Fruit fly (Drosophila melanogaster): ENCODE data around the gene Pus1.

Pus1 gene

DNA sequence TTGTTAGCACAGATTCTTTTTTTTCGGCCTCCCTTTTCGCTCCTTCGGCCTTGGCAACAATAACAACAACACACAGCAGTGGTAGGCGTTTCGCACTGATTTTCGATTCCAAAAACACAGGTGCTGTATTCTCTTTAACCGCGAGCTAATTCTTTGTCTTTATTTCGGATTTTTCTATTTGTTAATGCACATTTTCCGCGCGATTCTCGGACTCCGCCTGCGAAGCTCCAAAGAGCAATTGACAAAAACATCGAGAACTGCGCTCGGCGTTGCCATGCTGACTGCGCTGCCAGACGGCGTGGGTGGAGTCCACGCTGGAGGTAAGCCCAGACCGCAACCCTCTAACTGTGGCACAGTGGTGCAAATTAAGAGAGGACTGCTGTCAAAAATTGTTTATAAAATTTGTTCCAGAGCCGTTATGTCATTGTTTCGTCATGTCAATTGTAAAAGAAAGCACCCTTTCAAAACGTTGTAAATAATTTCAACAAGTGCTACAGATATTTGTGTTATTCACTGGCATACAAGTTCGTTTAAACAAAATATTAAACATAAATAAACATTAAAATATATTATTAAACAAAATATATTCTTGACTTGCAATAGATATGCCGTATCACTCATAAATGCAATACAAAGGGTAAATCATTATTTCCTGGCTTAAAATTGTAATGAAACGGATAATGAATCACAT is 34.9 kb downstream of the Pus1 start, which contains the start of the genes DPCoAC and CG5180 (continued):
- TF ChIP-seq D (optimal IDR thresholded peaks at IDR 0.05) (peak; percentile 0), D (GFP tag; optimal IDR thresholded peaks at IDR 0.05) (peak; percentile 40), CG30431 (GFP tag; optimal IDR thresholded peaks at IDR 0.05) (peak; percentile 53), CG2712 (tag; optimal IDR thresholded peaks at IDR 0.05) (peak; percentile 43), HLH4C (GFP tag; IDR thresholded peaks at IDR 0.05; ENCODE audit: partially characterized antibody) (no peak), Sin3A (optimal IDR thresholded peaks at IDR 0.05) (peak; percentile 44), Mad (GFP tag; optimal IDR thresholded peaks at IDR 0.05) (peak; percentile 60), zen (tag; optimal IDR thresholded peaks at IDR 0.05) (peak; percentile 65), bsh (GFP tag; optimal IDR thresholded peaks at IDR 0.05) (peak in 1 of 2 experiments; percentile 35), Oli (tag; optimal IDR thresholded peaks at IDR 0.05) (peak; percentile 46), maf-S (GFP tag; optimal IDR thresholded peaks at IDR 0.05) (peak; percentile 62), CG17186 (GFP tag; optimal IDR thresholded peaks at IDR 0.05) (peak; percentile 71), ssp (GFP tag; IDR thresholded peaks at IDR 0.05) (peak; percentile 51), CG1024 (GFP tag; IDR thresholded peaks at IDR 0.05) (peak; percentile 58; the same call in 1 of the 2 replicates), Ravus (GFP tag; IDR thresholded peaks at IDR 0.05) (0 out of 2 replicates have a peak, but pooled peaks have one; percentile 19), CG3065 (GFP tag; optimal IDR thresholded peaks at IDR 0.05) (peak; percentile 35), salm (tag; optimal IDR thresholded peaks at IDR 0.05) (no peak), chn (GFP tag; optimal IDR thresholded peaks at IDR 0.05) (peak; percentile 74), CG9215 (GFP tag; IDR thresholded peaks at IDR 0.05) (peak; percentile 4; the same call in 1 of the 2 replicates), Fer1 (GFP tag; optimal IDR thresholded peaks at IDR 0.05) (peak; percentile 9), scrt (GFP tag; optimal IDR thresholded peaks at IDR 0.05) (peak; percentile 47), da (GFP tag; optimal IDR thresholded peaks at IDR 0.05) (no peak), pros (GFP tag; optimal IDR thresholded peaks at IDR 0.05) (no peak), kah (GFP tag; optimal IDR thresholded peaks at IDR 0.05) (no peak), knrl (GFP tag; IDR thresholded peaks at IDR 0.05; ENCODE audit: partially characterized antibody) (peak; percentile 48), crp (GFP tag; optimal IDR thresholded peaks at IDR 0.05) (peak in 1 of 2 experiments; percentile 36), Spps (tag; optimal IDR thresholded peaks at IDR 0.05) (no peak), fd64A (GFP tag; optimal IDR thresholded peaks at IDR 0.05) (no peak), ewg (GFP tag; optimal IDR thresholded peaks at IDR 0.05) (peak; percentile 45), sens (GFP tag) (peak; percentile 78), CG4707 (GFP tag; optimal IDR thresholded peaks at IDR 0.05) (peak; percentile 60), CG10462 (GFP tag; optimal IDR thresholded peaks at IDR 0.05) (no peak), Neu2 (GFP tag; optimal IDR thresholded peaks at IDR 0.05; ENCODE audit: borderline replicate concordance) (no peak), cwo (GFP tag; optimal IDR thresholded peaks at IDR 0.05) (peak; percentile 13), CG6254 (GFP tag; optimal IDR thresholded peaks at IDR 0.05) (peak; percentile 12), caup (GFP tag; optimal IDR thresholded peaks at IDR 0.05; ENCODE audit: severe bottlenecking) (peak; percentile 66), pum (GFP tag; optimal IDR thresholded peaks at IDR 0.05) (peak; percentile 64), tap (tag; optimal IDR thresholded peaks at IDR 0.05) (peak; percentile 34), Hand (GFP tag; optimal IDR thresholded peaks at IDR 0.05) (peak; percentile 15), sisA (GFP tag; IDR thresholded peaks at IDR 0.05) (peak; percentile 77), usp (GFP tag; optimal IDR thresholded peaks at IDR 0.05) (no peak), MESR4 (GFP tag; optimal IDR thresholded peaks at IDR 0.05) (peak; percentile 74), CG10147 (GFP tag; optimal IDR thresholded peaks at IDR 0.05) (peak; percentile 38), CrebB (tag; optimal IDR thresholded peaks at IDR 0.05) (peak; percentile 58), Bgb (GFP tag; IDR thresholded peaks at IDR 0.05; ENCODE audit: partially characterized antibody) (peak; percentile 83), prd (optimal IDR thresholded peaks at IDR 0.05) (no peak), prd (GFP tag; IDR thresholded peaks at IDR 0.05) (peak; percentile 86), ftz-f1 (GFP tag; optimal IDR thresholded peaks at IDR 0.05) (peak; percentile 90), CG11085 (GFP tag; IDR thresholded peaks at IDR 0.05) (peak; percentile 72)

Data from whole organism, embryonic.